Worm (Caenorhabditis elegans) whole organism, midembryonic: Measurements from ENCODE around the gene Y66A7A.9.

Experiments used
- T22C8.4 ChIP-seq: fragments of 200-800 bp; sonication (Bioruptor generic); IDR thresholded peaks from 2 replicates; pipeline ENCODE4 v1.3.6; 2022; ENCODE audit warnings: missing genetic modification characterization, missing compliant biosample characterization
- cog-1 ChIP-seq: sonication (generic microtip); optimal IDR thresholded peaks from 2 replicates; lab custom pipeline; 2016; ENCODE audit warnings: missing genetic modification characterization, missing compliant biosample characterization
- flt-1 ChIP-seq: fragments of 200-800 bp; sonication (Bioruptor generic); IDR thresholded peaks from 2 replicates; pipeline ENCODE4 v1.3.6; 2022; ENCODE audit warnings: missing genetic modification characterization, missing compliant biosample characterization
- klf-2 ChIP-seq: fragments of 200-800 bp; sonication (Bioruptor generic); conservative IDR thresholded peaks from 2 replicates; pipeline ENCODE4 v1.3.6; 2022; ENCODE audit warnings: missing genetic modification reagents, missing genetic modification characterization, missing compliant biosample characterization
- med-1 ChIP-seq: sonication (generic microtip); optimal IDR thresholded peaks from 2 replicates; lab custom pipeline; 2017; ENCODE audit warnings: missing genetic modification characterization, mild to moderate bottlenecking, missing compliant biosample characterization, antibody characterized with exemption, missing genetic modification reagents; ENCODE audit not compliant: insufficient read depth
- ref-1 ChIP-seq: fragments of 200-800 bp; sonication (Bioruptor generic); conservative IDR thresholded peaks from 2 replicates; pipeline ENCODE4 v1.3.6; 2022; ENCODE audit warnings: missing genetic modification reagents, missing genetic modification characterization, missing compliant biosample characterization
- tab-1 ChIP-seq: fragments of 200-800 bp; sonication (Bioruptor generic); IDR thresholded peaks from 2 replicates; pipeline ENCODE4 v1.3.6; 2022; ENCODE audit warnings: missing genetic modification characterization, missing compliant biosample characterization
- ztf-23 ChIP-seq: fragments of 200-800 bp; sonication (Bioruptor generic); IDR thresholded peaks from 2 replicates; pipeline ENCODE4 v1.3.6; 2022; ENCODE audit warnings: missing genetic modification reagents, missing genetic modification characterization, missing compliant biosample characterization
- ztf-29 ChIP-seq: fragments of 200-800 bp; sonication (Bioruptor generic); IDR thresholded peaks from 2 replicates; pipeline ENCODE4 v1.3.6; 2022; ENCODE audit warnings: missing genetic modification reagents, missing genetic modification characterization, missing compliant biosample characterization

DNA sequence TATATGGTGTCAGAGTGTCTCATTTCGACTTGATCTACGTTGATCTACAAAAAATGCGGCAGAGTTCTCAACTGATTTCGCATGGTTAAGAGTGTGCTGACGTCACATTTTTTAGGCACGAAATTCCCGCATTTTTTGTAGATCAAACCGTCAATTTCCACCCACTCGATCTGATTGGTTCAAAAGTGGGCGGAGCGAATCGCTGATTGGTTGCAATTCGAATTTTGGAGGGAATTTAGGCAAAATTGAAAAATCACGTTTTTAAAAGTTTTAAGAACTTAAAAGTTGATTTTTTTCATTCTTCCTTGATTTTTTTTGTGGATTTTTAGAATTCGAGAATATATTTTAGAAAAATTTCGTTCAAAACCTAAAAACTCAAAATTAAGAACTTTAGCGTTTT, 44.1 kb upstream of the Y66A7A.9 start:
- TF ChIP-seq cog-1 (tag; lab: Kevin White, UChicago) (no peak), flt-1 (GFP tag; lab: Robert Waterston, UW) (no peak), T22C8.4 (GFP tag; lab: Robert Waterston, UW) (no peak), klf-2 (no peak), ztf-29 (GFP tag; lab: Robert Waterston, UW) (no peak), tab-1 (no peak), ref-1 (GFP tag; lab: Robert Waterston, UW) (no peak), med-1 (GFP tag; lab: Kevin White, UChicago) (no peak), ztf-23 (GFP tag; lab: Robert Waterston, UW) (no peak)
